Fruit fly (Drosophila melanogaster) whole organism, embryonic: Measurements from ENCODE around the gene RabX5.

Source experiments
- Atf-2 ChIP-seq: fragments of 200-800 bp; sonication (Bioruptor generic); optimal IDR thresholded peaks from 2 replicates; lab custom pipeline; 2016; ENCODE audit warnings: missing biosample characterization, missing genetic modification characterization
- Bteb2 ChIP-seq: fragments of 200-800 bp; sonication (Bioruptor generic); optimal IDR thresholded peaks from 2 replicates; lab custom pipeline; 2016; ENCODE audit warnings: missing biosample characterization, missing genetic modification characterization
- CG10267 ChIP-seq: fragments of 200-800 bp; sonication (Bioruptor generic); optimal IDR thresholded peaks from 2 replicates; lab custom pipeline; 2018; ENCODE audit warnings: missing biosample characterization, mild to moderate bottlenecking, missing genetic modification characterization, moderate library complexity
- CG11247 ChIP-seq: fragments of 200-800 bp; sonication (Bioruptor generic); IDR thresholded peaks from 2 replicates; pipeline ENCODE4 v1.3.6; 2022; ENCODE audit warnings: missing biosample characterization, missing genetic modification characterization
- CG11398 ChIP-seq: fragments of 200-800 bp; sonication (Bioruptor generic); optimal IDR thresholded peaks from 2 replicates; lab custom pipeline; 2016; ENCODE audit warnings: missing biosample characterization, missing genetic modification characterization
- CG12219 ChIP-seq: fragments of 200-800 bp; sonication (Bioruptor generic); optimal IDR thresholded peaks from 3 replicates; lab custom pipeline; 2018; ENCODE audit warnings: missing biosample characterization, mild to moderate bottlenecking, missing genetic modification characterization
- CG15601 ChIP-seq: fragments of 200-800 bp; sonication (Bioruptor generic); optimal IDR thresholded peaks from 3 replicates; lab custom pipeline; 2019; ENCODE audit warnings: missing biosample characterization, mild to moderate bottlenecking, missing genetic modification characterization, moderate library complexity
- CG17186 ChIP-seq: fragments of 200-800 bp; sonication (Bioruptor generic); optimal IDR thresholded peaks from 3 replicates; lab custom pipeline; 2017; ENCODE audit warnings: missing biosample characterization, missing genetic modification reagents, missing genetic modification characterization
- CG17568 ChIP-seq: fragments of 200-800 bp; sonication (Bioruptor generic); optimal IDR thresholded peaks from 2 replicates; lab custom pipeline; 2018; ENCODE audit warnings: missing biosample characterization, mild to moderate bottlenecking, missing genetic modification characterization, moderate library complexity
- CG17612 ChIP-seq: fragments of 200-800 bp; sonication (Bioruptor generic); IDR thresholded peaks from 2 replicates; pipeline ENCODE4 v1.3.6; 2022; ENCODE audit warnings: missing biosample characterization, missing genetic modification characterization
- CG18011 ChIP-seq: fragments of 200-800 bp; sonication (Bioruptor generic); optimal IDR thresholded peaks from 2 replicates; lab custom pipeline; 2017; ENCODE audit warnings: missing biosample characterization, missing genetic modification characterization, mild to moderate bottlenecking, moderate library complexity, missing genotype
- CG18476 ChIP-seq: fragments of 200-800 bp; sonication (Bioruptor generic); optimal IDR thresholded peaks from 2 replicates; lab custom pipeline; 2016; ENCODE audit warnings: missing biosample characterization, mild to moderate bottlenecking, missing genetic modification characterization
- CG18764 ChIP-seq: fragments of 200-800 bp; sonication (Bioruptor generic); optimal IDR thresholded peaks from 3 replicates; lab custom pipeline; 2016; ENCODE audit warnings: missing biosample characterization, missing genetic modification characterization
- CG2120 ChIP-seq: fragments of 200-800 bp; sonication (Bioruptor generic); optimal IDR thresholded peaks from 3 replicates; lab custom pipeline; 2016; ENCODE audit warnings: missing biosample characterization, missing genetic modification characterization
- CG2129 ChIP-seq: fragments of 200-800 bp; sonication (Bioruptor generic); IDR thresholded peaks from 2 replicates; pipeline ENCODE4 v1.3.6; 2022; ENCODE audit warnings: missing biosample characterization, missing genetic modification characterization; ENCODE audit not compliant: partially characterized antibody
- CG31388 ChIP-seq: fragments of 200-800 bp; sonication (Bioruptor generic); optimal IDR thresholded peaks from 2 replicates; lab custom pipeline; 2016; ENCODE audit warnings: missing biosample characterization, missing genetic modification characterization
- CG9797 ChIP-seq: fragments of 200-800 bp; sonication (Bioruptor generic); optimal IDR thresholded peaks from 3 replicates; lab custom pipeline; 2018; ENCODE audit warnings: missing biosample characterization, mild to moderate bottlenecking, missing genetic modification characterization
- CG9817 ChIP-seq: fragments of 200-800 bp; sonication (Bioruptor generic); optimal IDR thresholded peaks from 2 replicates; lab custom pipeline; 2018; ENCODE audit warnings: missing biosample characterization, mild to moderate bottlenecking, missing genetic modification characterization, moderate library complexity
- CG9876 ChIP-seq: fragments of 200-800 bp; sonication (Bioruptor generic); optimal IDR thresholded peaks from 2 replicates; lab custom pipeline; 2016; ENCODE audit warnings: missing biosample characterization, missing genetic modification characterization
- CkIIα-i1 ChIP-seq: fragments of 200-800 bp; sonication (Bioruptor generic); IDR thresholded peaks from 2 replicates; pipeline ENCODE4 v1.3.6; 2022; ENCODE audit warnings: missing biosample characterization, missing genetic modification characterization
- Dip2 ChIP-seq: fragments of 200-800 bp; sonication (Bioruptor generic); IDR thresholded peaks from 2 replicates; pipeline ENCODE4 v1.3.6; 2022; ENCODE audit warnings: missing biosample characterization, missing genetic modification characterization
- Dref ChIP-seq: fragments of 200-800 bp; sonication (Bioruptor generic); IDR thresholded peaks from 2 replicates; pipeline ENCODE4 v1.3.6; 2022; ENCODE audit warnings: missing biosample characterization, missing genetic modification characterization
- Eip74EF ChIP-seq, 2 experiments: fragments of 200-800 bp in 1 of 2; fragments of >200 bp in 1 of 2; sonication (Bioruptor generic) in 1 of 2; optimal IDR thresholded peaks; 2 replicates each; lab custom pipeline; 2017 to 2019; ENCODE audit warnings: missing biosample characterization in 2 of 2, missing genetic modification characterization in 2 of 2, mild to moderate bottlenecking in 1 of 2, moderate library complexity in 1 of 2
- Elba2 ChIP-seq: fragments of 200-800 bp; sonication (Bioruptor generic); optimal IDR thresholded peaks from 3 replicates; lab custom pipeline; 2016; ENCODE audit warnings: missing biosample characterization, missing genetic modification characterization
- Ets97D ChIP-seq: fragments of 200-800 bp; sonication (Bioruptor generic); optimal IDR thresholded peaks from 3 replicates; lab custom pipeline; 2016; ENCODE audit warnings: missing biosample characterization, missing genetic modification characterization
- Meics ChIP-seq: fragments of 200-800 bp; sonication (Bioruptor generic); optimal IDR thresholded peaks from 2 replicates; lab custom pipeline; 2017; ENCODE audit warnings: missing biosample characterization, mild to moderate bottlenecking, missing genetic modification characterization
- Mrtf ChIP-seq: fragments of 200-800 bp; sonication (Bioruptor generic); IDR thresholded peaks from 3 replicates; pipeline ENCODE4 v1.3.6; 2022; ENCODE audit warnings: missing biosample characterization, missing genetic modification characterization
- Rx ChIP-seq: fragments of 200-800 bp; sonication (Bioruptor generic); IDR thresholded peaks from 2 replicates; pipeline ENCODE4 v1.3.6; 2022; ENCODE audit warnings: missing biosample characterization, missing genetic modification characterization
- TFAM ChIP-seq: fragments of 200-800 bp; sonication (Bioruptor generic); optimal IDR thresholded peaks from 2 replicates; lab custom pipeline; 2017; ENCODE audit warnings: missing biosample characterization, missing genetic modification characterization, inconsistent platforms
- Usf ChIP-seq: fragments of 200-800 bp; sonication (Bioruptor generic); optimal IDR thresholded peaks from 2 replicates; lab custom pipeline; 2017; ENCODE audit warnings: missing genotype, missing biosample characterization, missing genetic modification characterization
- aop ChIP-seq: fragments of 200-800 bp; sonication (Bioruptor generic); IDR thresholded peaks from 2 replicates; pipeline ENCODE4 v1.3.6; 2022; ENCODE audit warnings: missing biosample characterization, missing genetic modification characterization
- bigmax ChIP-seq: fragments of 200-800 bp; sonication (Bioruptor generic); optimal IDR thresholded peaks from 2 replicates; lab custom pipeline; 2018; ENCODE audit warnings: missing biosample characterization, mild to moderate bottlenecking, missing genetic modification characterization
- bsh ChIP-seq, 2 experiments: fragments of 200-800 bp; sonication (Bioruptor generic); optimal IDR thresholded peaks; 2 replicates each; lab custom pipeline; 2017 to 2018; ENCODE audit warnings: mild to moderate bottlenecking in 2 of 2, missing biosample characterization in 2 of 2, missing genetic modification characterization in 2 of 2, moderate library complexity in 1 of 2
- btn ChIP-seq: fragments of 200-800 bp; sonication (Bioruptor generic); optimal IDR thresholded peaks from 2 replicates; lab custom pipeline; 2016; ENCODE audit warnings: missing biosample characterization, missing genetic modification characterization
- crp ChIP-seq, 2 experiments: fragments of 200-800 bp; sonication (Bioruptor generic); optimal IDR thresholded peaks; 2 replicates in 1 of 2; 3 replicates in 1 of 2; lab custom pipeline; 2017; ENCODE audit warnings: missing biosample characterization in 2 of 2, missing genetic modification characterization in 2 of 2, mild to moderate bottlenecking in 1 of 2, moderate library complexity in 1 of 2
- gfzf ChIP-seq: fragments of 200-800 bp; sonication (Bioruptor generic); optimal IDR thresholded peaks from 2 replicates; lab custom pipeline; 2016; ENCODE audit warnings: missing biosample characterization, mild to moderate bottlenecking, missing genetic modification characterization, moderate library complexity
- kah ChIP-seq: fragments of 200-800 bp; sonication (Bioruptor generic); optimal IDR thresholded peaks from 2 replicates; lab custom pipeline; 2018; ENCODE audit warnings: missing biosample characterization, mild to moderate bottlenecking, missing genetic modification characterization
- ken ChIP-seq: fragments of 200-800 bp; sonication (Bioruptor generic); IDR thresholded peaks from 3 replicates; pipeline ENCODE4 v1.3.6; 2022; ENCODE audit warnings: missing biosample characterization, missing genetic modification characterization
- kni ChIP-seq: fragments of 200-800 bp; sonication (Bioruptor generic); optimal IDR thresholded peaks from 3 replicates; lab custom pipeline; 2017; ENCODE audit warnings: mild to moderate bottlenecking, missing biosample characterization, missing genetic modification reagents, missing genetic modification characterization
- mam ChIP-seq: fragments of 200-800 bp; sonication (Bioruptor generic); optimal IDR thresholded peaks from 3 replicates; lab custom pipeline; 2016; ENCODE audit warnings: missing biosample characterization, missing genetic modification characterization
- mirr ChIP-seq: fragments of 200-800 bp; sonication (Bioruptor generic); optimal IDR thresholded peaks from 3 replicates; lab custom pipeline; 2018; ENCODE audit warnings: missing biosample characterization, mild to moderate bottlenecking, missing genetic modification characterization
- mld ChIP-seq: fragments of 200-800 bp; sonication (Bioruptor generic); IDR thresholded peaks from 3 replicates; pipeline ENCODE4 v1.3.6; 2022; ENCODE audit warnings: missing biosample characterization, missing genetic modification characterization; ENCODE audit not compliant: partially characterized antibody
- p53 ChIP-seq: fragments of 200-800 bp; sonication (Bioruptor generic); optimal IDR thresholded peaks from 2 replicates; lab custom pipeline; 2016; ENCODE audit warnings: missing biosample characterization, missing genetic modification characterization
- ranshi ChIP-seq: fragments of 200-800 bp; sonication (Bioruptor generic); IDR thresholded peaks from 2 replicates; pipeline ENCODE4 v1.3.6; 2022; ENCODE audit warnings: missing biosample characterization, missing genetic modification characterization
- ro ChIP-seq: fragments of 200-800 bp; sonication (Bioruptor generic); IDR thresholded peaks from 2 replicates; pipeline ENCODE4 v1.3.6; 2022; ENCODE audit warnings: missing biosample characterization, missing genetic modification characterization
- scrt ChIP-seq: fragments of 200-800 bp; sonication (Bioruptor generic); optimal IDR thresholded peaks from 2 replicates; lab custom pipeline; 2018; ENCODE audit warnings: missing biosample characterization, mild to moderate bottlenecking, missing genetic modification characterization, moderate library complexity
- stwl ChIP-seq: fragments of 200-800 bp; sonication (Bioruptor generic); optimal IDR thresholded peaks from 3 replicates; lab custom pipeline; 2018; ENCODE audit warnings: missing biosample characterization, mild to moderate bottlenecking, missing genetic modification characterization, moderate library complexity
- toy ChIP-seq: fragments of 200-800 bp; sonication (Bioruptor generic); IDR thresholded peaks from 2 replicates; pipeline ENCODE4 v1.3.6; 2022; ENCODE audit warnings: missing biosample characterization, missing genetic modification characterization
- trh ChIP-seq: fragments of 200-800 bp; sonication (Bioruptor generic); optimal IDR thresholded peaks from 2 replicates; lab custom pipeline; 2016; ENCODE audit warnings: missing biosample characterization, missing genetic modification characterization
- vvl ChIP-seq: fragments of 200-800 bp; sonication (Bioruptor generic); IDR thresholded peaks from 2 replicates; pipeline ENCODE4 v1.3.6; 2022; ENCODE audit warnings: missing biosample characterization, missing genetic modification characterization

The RabX5 gene

DNA sequence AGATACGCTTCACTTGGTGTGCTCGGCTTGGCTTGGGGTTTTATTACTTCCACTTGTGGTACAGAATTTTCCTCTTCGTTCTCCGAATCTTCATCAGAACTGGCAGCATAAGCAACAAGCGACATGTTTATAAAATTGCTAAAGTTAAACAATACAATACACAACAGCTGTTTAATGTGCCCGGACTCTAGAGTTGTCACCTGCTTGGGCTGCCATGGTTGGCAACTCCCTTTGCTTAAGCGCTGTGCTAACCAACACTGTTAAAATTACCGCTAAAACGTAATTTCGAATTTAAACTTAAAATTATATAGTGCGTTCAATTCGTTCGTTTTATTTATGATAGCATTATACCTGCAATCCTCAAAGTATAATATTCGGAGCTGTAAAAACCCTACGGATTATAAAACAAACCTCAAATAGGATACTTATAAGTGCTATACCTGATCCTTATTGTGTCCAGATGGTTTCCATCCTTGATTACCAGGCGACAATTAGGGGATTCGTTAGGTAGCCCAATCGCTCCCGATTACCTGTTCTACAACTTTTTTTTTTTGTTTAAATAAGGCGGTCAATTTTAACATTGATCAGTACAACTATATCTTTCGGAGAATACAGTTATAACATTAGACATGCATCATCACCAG is 22.5 kb downstream of the RabX5 start, which contains the start of the genes CG17249 and Bro (continued):
- TF ChIP-seq p53 (GFP tag; lab: Kevin White, UChicago) (no peak), toy (GFP tag; lab: Robert Waterston, UW) (no peak), CG9817 (tag; lab: Kevin White, UChicago) (peak; percentile 16), CG10267 (tag; lab: Kevin White, UChicago) (peak; percentile 98), crp (GFP tag; optimal IDR thresholded peaks at IDR 0.05; lab: Kevin White, UChicago) (peak; percentile 87 to 97), gfzf (GFP tag; lab: Kevin White, UChicago) (peak; percentile 53), CG18476 (GFP tag; lab: Kevin White, UChicago) (no peak), CG2129 (GFP tag; lab: Robert Waterston, UW) (no peak), bsh (GFP tag; optimal IDR thresholded peaks at IDR 0.05; lab: Kevin White, UChicago) (no peak), trh (no peak), CG17612 (no peak), CG18011 (no peak), mld (GFP tag; lab: Robert Waterston, UW) (no peak), CG17568 (GFP tag; lab: Kevin White, UChicago) (no peak), ranshi (GFP tag; lab: Robert Waterston, UW) (no peak), TFAM (GFP tag; lab: Kevin White, UChicago) (no peak), ro (GFP tag; lab: Robert Waterston, UW) (no peak), Ets97D (GFP tag; lab: Kevin White, UChicago) (peak; percentile 78), kni (GFP tag; lab: Kevin White, UChicago) (no peak), mirr (GFP tag; lab: Kevin White, UChicago) (no peak), CG2120 (GFP tag; lab: Kevin White, UChicago) (peak; percentile 72), Meics (GFP tag; lab: Kevin White, UChicago) (peak; percentile 87), bigmax (GFP tag; lab: Kevin White, UChicago) (no peak), CG11247 (GFP tag; lab: Robert Waterston, UW) (no peak), CG11398 (GFP tag; lab: Kevin White, UChicago) (no peak), Rx (GFP tag; lab: Robert Waterston, UW) (no peak), Bteb2 (GFP tag; lab: Kevin White, UChicago) (peak; percentile 24), CkIIα-i1 (GFP tag; lab: Robert Waterston, UW) (no peak), Dref (GFP tag; lab: Robert Waterston, UW) (peak; percentile 40; the same call in 1 of the 2 replicates), kah (GFP tag; lab: Kevin White, UChicago) (peak; percentile 29), mam (GFP tag; lab: Kevin White, UChicago) (peak; percentile 21), CG18764 (GFP tag; lab: Kevin White, UChicago) (no peak), CG17186 (peak; percentile 49), CG9797 (GFP tag; lab: Kevin White, UChicago) (peak; percentile 62), CG15601 (tag; lab: Kevin White, UChicago) (no peak), Usf (GFP tag; lab: Kevin White, UChicago) (no peak), aop (GFP tag; lab: Robert Waterston, UW) (no peak), Eip74EF (GFP tag; optimal IDR thresholded peaks at IDR 0.05; lab: Kevin White, UChicago) (no peak), btn (GFP tag; lab: Kevin White, UChicago) (no peak), Mrtf (GFP tag; lab: Robert Waterston, UW) (no peak), CG31388 (GFP tag; lab: Kevin White, UChicago) (no peak), ken (peak; percentile 69), vvl (GFP tag; lab: Robert Waterston, UW) (peak; percentile 72), stwl (tag; lab: Kevin White, UChicago) (peak; percentile 42), CG12219 (GFP tag; lab: Kevin White, UChicago) (no peak), Atf-2 (GFP tag; lab: Kevin White, UChicago) (no peak), CG9876 (GFP tag; lab: Kevin White, UChicago) (no peak), Dip2 (GFP tag; lab: Robert Waterston, UW) (no peak), scrt (GFP tag; lab: Kevin White, UChicago) (peak; percentile 62), Elba2 (peak; percentile 91)
